Worm (Caenorhabditis elegans) whole organism, young adult: Measurements from ENCODE around the gene nhr-13.

ENCODE experiments used
- B0336.3 ChIP-seq: fragments of 200-800 bp; sonication (Bioruptor generic); IDR thresholded peaks from 2 replicates; pipeline ENCODE4 v1.3.6; 2022; ENCODE audit warnings: missing genetic modification characterization, missing compliant biosample characterization
- F39B2.1 ChIP-seq: fragments of 200-800 bp; sonication (Bioruptor generic); IDR thresholded peaks from 2 replicates; pipeline ENCODE4 v1.3.6; 2022; ENCODE audit warnings: missing genetic modification reagents, missing genetic modification characterization, missing compliant biosample characterization
- F57C9.4 ChIP-seq: sonication (generic microtip); optimal IDR thresholded peaks from 2 replicates; lab custom pipeline; 2017; ENCODE audit warnings: mild to moderate bottlenecking, missing genetic modification characterization, missing compliant biosample characterization
- K11D2.4 ChIP-seq: fragments of 200-800 bp; sonication (Bioruptor generic); IDR thresholded peaks from 2 replicates; pipeline ENCODE4 v1.3.6; 2022; ENCODE audit warnings: missing genetic modification reagents, missing genetic modification characterization, missing compliant biosample characterization
- Y56A3A.18 ChIP-seq: fragments of 200-800 bp; sonication (Bioruptor generic); IDR thresholded peaks from 2 replicates; pipeline ENCODE4 v1.3.6; 2022; ENCODE audit warnings: missing genetic modification reagents, missing genetic modification characterization, missing compliant biosample characterization
- athp-1 ChIP-seq: sonication (generic microtip); optimal IDR thresholded peaks from 2 replicates; lab custom pipeline; 2017; ENCODE audit warnings: mild to moderate bottlenecking, missing genetic modification characterization, missing compliant biosample characterization
- attf-5 ChIP-seq: fragments of 200-800 bp; sonication (Bioruptor generic); optimal IDR thresholded peaks from 2 replicates; lab custom pipeline; 2018; ENCODE audit warnings: mild to moderate bottlenecking, missing genetic modification characterization, missing compliant biosample characterization
- bed-2 ChIP-seq: fragments of 200-800 bp; sonication (Bioruptor generic); IDR thresholded peaks from 2 replicates; pipeline ENCODE4 v1.3.6; 2022; ENCODE audit warnings: missing genetic modification reagents, missing genetic modification characterization, missing compliant biosample characterization
- cebp-1 ChIP-seq, 2 experiments: fragments of 200-800 bp in 1 of 2; sonication (Bioruptor generic) in 1 of 2; sonication (generic microtip) in 1 of 2; IDR thresholded peaks in 1 of 2; optimal IDR thresholded peaks in 1 of 2; 2 replicates each; pipeline versions ENCODE4 v1.3.6 to Lab custom; 2017 to 2022; ENCODE audit warnings: missing compliant biosample characterization in 2 of 2, missing genetic modification characterization in 2 of 2, mild to moderate bottlenecking in 1 of 2, missing genetic modification reagents in 1 of 2, moderate library complexity in 1 of 2
- ceh-27 ChIP-seq: fragments of 200-800 bp; sonication (Bioruptor generic); optimal IDR thresholded peaks from 2 replicates; lab custom pipeline; 2018; ENCODE audit warnings: mild to moderate bottlenecking, missing genetic modification characterization, moderate library complexity, missing compliant biosample characterization
- ceh-79 ChIP-seq: sonication (generic microtip); optimal IDR thresholded peaks from 2 replicates; lab custom pipeline; 2017; ENCODE audit warnings: mild to moderate bottlenecking, missing genetic modification characterization, missing compliant biosample characterization
- efl-1 ChIP-seq: fragments of 150-350 bp; optimal IDR thresholded peaks from 2 replicates; lab custom pipeline; 2014; ENCODE audit warnings: missing biosample characterization, missing genetic modification reagents, missing genetic modification characterization
- egl-18 ChIP-seq: fragments of 200-800 bp; sonication (Bioruptor generic); IDR thresholded peaks from 2 replicates; pipeline ENCODE4 v1.3.6; 2022; ENCODE audit warnings: missing genetic modification reagents, missing genetic modification characterization, missing compliant biosample characterization
- egl-44 ChIP-seq: fragments of 200-800 bp; sonication (Bioruptor generic); IDR thresholded peaks from 2 replicates; pipeline ENCODE4 v1.3.6; 2022; ENCODE audit warnings: missing genetic modification reagents, missing genetic modification characterization, missing compliant biosample characterization
- fkh-3 ChIP-seq: sonication (generic microtip); optimal IDR thresholded peaks from 2 replicates; lab custom pipeline; 2016; ENCODE audit warnings: mild to moderate bottlenecking, missing genetic modification characterization, missing compliant biosample characterization
- hmg-1.2 ChIP-seq: fragments of 200-800 bp; sonication (Bioruptor generic); IDR thresholded peaks from 2 replicates; pipeline ENCODE4 v1.3.6; 2022; ENCODE audit warnings: missing genetic modification reagents, missing genetic modification characterization, missing compliant biosample characterization
- let-607 ChIP-seq, 2 experiments: fragments of 200-800 bp in 1 of 2; sonication (Bioruptor generic) in 1 of 2; sonication (generic microtip) in 1 of 2; optimal IDR thresholded peaks; 2 replicates each; lab custom pipeline; 2016 to 2018; ENCODE audit warnings: mild to moderate bottlenecking in 2 of 2, missing compliant biosample characterization in 2 of 2, missing genetic modification characterization in 2 of 2, moderate library complexity in 2 of 2, missing genotype in 1 of 2
- lin-35 ChIP-seq, 3 experiments: fragments of 150-350 bp in 2 of 3; sonication (generic microtip) in 1 of 3; optimal IDR thresholded peaks; 2 replicates each; lab custom pipeline; 2014 to 2018; ENCODE audit warnings: missing biosample characterization in 3 of 3, missing genetic modification characterization in 3 of 3, missing genetic modification reagents in 3 of 3
- lin-40 ChIP-seq: sonication (generic microtip); optimal IDR thresholded peaks from 2 replicates; lab custom pipeline; 2016; ENCODE audit warnings: missing genetic modification characterization, mild to moderate bottlenecking, missing compliant biosample characterization, missing genotype, missing genetic modification reagents
- lsl-1 ChIP-seq: fragments of 200-800 bp; sonication (Bioruptor generic); optimal IDR thresholded peaks from 2 replicates; lab custom pipeline; 2018; ENCODE audit warnings: mild to moderate bottlenecking, missing genetic modification characterization, moderate library complexity, missing compliant biosample characterization
- nfya-1 ChIP-seq: sonication (generic microtip); optimal IDR thresholded peaks from 2 replicates; lab custom pipeline; 2017; ENCODE audit warnings: antibody characterized with exemption, missing compliant biosample characterization, missing genetic modification characterization, borderline replicate concordance; ENCODE audit not compliant: insufficient read depth
- nfyb-1 ChIP-seq: fragments of 200-800 bp; sonication (Bioruptor generic); IDR thresholded peaks from 2 replicates; pipeline ENCODE4 v1.3.6; 2022; ENCODE audit warnings: missing genetic modification reagents, missing genetic modification characterization, missing compliant biosample characterization
- nhr-27 ChIP-seq: fragments of 200-800 bp; sonication (Bioruptor generic); optimal IDR thresholded peaks from 2 replicates; lab custom pipeline; 2018; ENCODE audit warnings: mild to moderate bottlenecking, missing genetic modification characterization, moderate library complexity, missing compliant biosample characterization
- nhr-80 ChIP-seq: sonication (generic microtip); optimal IDR thresholded peaks from 2 replicates; lab custom pipeline; 2016; ENCODE audit warnings: missing genetic modification characterization, missing compliant biosample characterization
- pha-4 ChIP-seq: fragments of 150-350 bp; sonication (generic microtip); optimal IDR thresholded peaks from 2 replicates; lab custom pipeline; 2014; ENCODE audit warnings: missing biosample characterization, missing genetic modification reagents, missing genetic modification characterization
- rcor-1 ChIP-seq: fragments of 200-800 bp; sonication (Bioruptor generic); IDR thresholded peaks from 2 replicates; pipeline ENCODE4 v1.3.6; 2022; ENCODE audit warnings: missing genetic modification reagents, missing genetic modification characterization, missing compliant biosample characterization
- rec-8 ChIP-seq, 2 experiments: sonication (generic microtip); optimal IDR thresholded peaks; 2 replicates each; lab custom pipeline; 2016; ENCODE audit warnings: mild to moderate bottlenecking in 2 of 2, missing genetic modification characterization in 2 of 2, missing genetic modification reagents in 2 of 2, missing genotype in 2 of 2, missing biosample characterization in 1 of 2, missing compliant biosample characterization in 1 of 2, moderate library complexity in 1 of 2
- repo-1 ChIP-seq: sonication (generic microtip); optimal IDR thresholded peaks from 2 replicates; lab custom pipeline; 2017; ENCODE audit warnings: mild to moderate bottlenecking, missing genetic modification characterization, missing compliant biosample characterization
- rpc-1 ChIP-seq, 2 experiments: fragments of 150-350 bp in 1 of 2; sonication (generic microtip) in 1 of 2; optimal IDR thresholded peaks; 2 replicates each; lab custom pipeline; 2014 to 2018; ENCODE audit warnings: missing biosample characterization in 1 of 2, missing genetic modification characterization in 1 of 2, missing genetic modification reagents in 1 of 2, missing genotype in 1 of 2
- tbp1 ChIP-seq: fragments of 200-800 bp; sonication (Bioruptor generic); optimal IDR thresholded peaks from 2 replicates; lab custom pipeline; 2018; ENCODE audit warnings: mild to moderate bottlenecking, missing genetic modification characterization, missing compliant biosample characterization
- tlf-1 ChIP-seq: fragments of 200-800 bp; sonication (Bioruptor generic); optimal IDR thresholded peaks from 2 replicates; lab custom pipeline; 2018; ENCODE audit warnings: mild to moderate bottlenecking, missing genetic modification characterization, missing compliant biosample characterization
- unc-130 ChIP-seq: sonication (generic microtip); optimal IDR thresholded peaks from 2 replicates; lab custom pipeline; 2016; ENCODE audit warnings: missing genetic modification reagents, missing genetic modification characterization, missing compliant biosample characterization
- unc-62 ChIP-seq: fragments of 150-350 bp; optimal IDR thresholded peaks from 2 replicates; lab custom pipeline; 2014; ENCODE audit warnings: missing biosample characterization, missing genetic modification reagents, missing genetic modification characterization
- zfh-2 ChIP-seq: fragments of 200-800 bp; sonication (Bioruptor generic); conservative IDR thresholded peaks from 2 replicates; pipeline ENCODE4 v1.3.6; 2022; ENCODE audit warnings: missing genetic modification reagents, missing genetic modification characterization, missing compliant biosample characterization
- zim-3 ChIP-seq: sonication (generic microtip); optimal IDR thresholded peaks from 2 replicates; lab custom pipeline; 2017; ENCODE audit warnings: mild to moderate bottlenecking, missing genetic modification characterization, moderate library complexity, missing compliant biosample characterization

Gene nhr-13

DNA sequence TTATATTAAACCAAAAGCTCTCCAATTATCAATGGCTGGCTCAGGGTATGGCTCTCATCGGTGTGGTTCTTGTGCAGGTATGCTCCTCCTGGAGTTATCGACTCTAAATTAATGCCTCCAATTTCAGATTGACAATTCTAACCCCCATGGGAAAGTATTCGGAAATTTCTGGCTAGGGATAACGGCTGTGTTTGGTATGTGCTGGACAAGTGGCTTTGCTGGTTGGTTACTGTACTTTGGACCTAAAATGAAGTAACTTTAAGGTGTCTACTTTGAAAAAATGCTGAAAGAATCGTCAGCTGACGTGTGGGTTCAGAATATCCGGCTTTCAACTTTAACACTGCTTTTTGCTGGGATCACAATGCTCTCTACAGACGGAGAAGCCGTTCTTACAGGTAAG, 24.6 kb downstream of the nhr-13 start:
- TF ChIP-seq F57C9.4 (tag; lab: Kevin White, UChicago) (no peak), bed-2 (GFP tag; lab: Robert Waterston, UW) (no peak), fkh-3 (tag; lab: Kevin White, UChicago) (no peak), unc-130 (GFP tag; lab: Kevin White, UChicago) (no peak), egl-44 (GFP tag; lab: Robert Waterston, UW) (no peak), lsl-1 (GFP tag; lab: Kevin White, UChicago) (no peak), repo-1 (no peak), K11D2.4 (GFP tag; lab: Robert Waterston, UW) (no peak)

DNA sequence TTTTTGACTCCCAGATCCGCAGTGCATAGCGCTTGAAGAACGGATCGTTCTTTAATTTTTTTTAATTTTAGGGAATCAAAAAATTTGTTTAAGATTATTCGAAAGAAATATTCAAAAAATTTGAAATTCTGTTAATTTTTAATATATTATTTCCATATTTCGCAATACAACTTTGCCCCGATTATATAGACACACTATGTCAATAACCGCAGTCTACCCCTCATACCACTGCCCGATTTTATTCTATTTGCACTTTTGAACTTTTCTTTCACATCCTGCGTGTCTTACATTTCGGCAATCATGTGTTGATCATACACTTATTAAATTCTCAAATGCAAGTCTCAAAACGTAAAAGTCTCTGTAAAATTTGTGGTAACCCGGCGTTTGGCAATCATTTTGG, 26.5 kb downstream of the nhr-13 start, which contains the start of gene nhr-56:
nhr-56 (plus strand) TSS at position 202 of the 400 bp plus-strand sequence.
- TF ChIP-seq hmg-1.2 (peak; percentile 23; the same call in 1 of the 2 replicates), ceh-79 (tag; lab: Kevin White, UChicago) (no peak), unc-62 (GFP tag; lab: Kevin White, UChicago) (no peak), Y56A3A.18 (GFP tag; lab: Robert Waterston, UW) (no peak), nhr-80 (tag; lab: Kevin White, UChicago) (peak; percentile 68), attf-5 (GFP tag; lab: Kevin White, UChicago) (peak; percentile 91), ceh-27 (GFP tag; lab: Kevin White, UChicago) (peak; percentile 17), cebp-1 (GFP tag; IDR thresholded peaks at IDR 0.05; lab: Robert Waterston, UW) (peak; percentile 94), cebp-1 (tag; optimal IDR thresholded peaks at IDR 0.05; lab: Kevin White, UChicago) (peak; percentile 98)

DNA sequence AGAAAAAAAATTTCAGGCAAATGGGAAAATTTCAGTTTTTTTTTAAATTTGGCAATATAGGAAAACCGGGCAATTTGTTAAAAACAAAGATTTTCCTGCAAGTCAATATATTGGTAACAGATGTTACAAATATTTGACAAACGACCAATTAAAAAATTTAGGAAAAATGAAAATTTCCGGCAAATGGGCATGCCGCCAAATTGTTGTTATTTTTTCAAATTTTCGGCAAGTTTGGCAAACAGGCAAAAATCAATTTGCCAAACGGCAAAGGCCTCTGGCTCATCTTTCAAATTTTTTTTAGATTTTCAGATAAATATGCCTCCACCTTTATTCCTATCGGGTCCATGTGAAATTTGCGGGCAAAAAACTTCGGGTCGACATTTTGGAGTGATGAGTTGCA, 29.5 kb downstream of the nhr-13 start, which contains the start of gene nhr-128:
nhr-128 (plus strand) TSS at position 301 of the 400 bp plus-strand sequence.
- no peak for TF ChIP-seq lin-40 (tag; lab: Kevin White, UChicago)

DNA sequence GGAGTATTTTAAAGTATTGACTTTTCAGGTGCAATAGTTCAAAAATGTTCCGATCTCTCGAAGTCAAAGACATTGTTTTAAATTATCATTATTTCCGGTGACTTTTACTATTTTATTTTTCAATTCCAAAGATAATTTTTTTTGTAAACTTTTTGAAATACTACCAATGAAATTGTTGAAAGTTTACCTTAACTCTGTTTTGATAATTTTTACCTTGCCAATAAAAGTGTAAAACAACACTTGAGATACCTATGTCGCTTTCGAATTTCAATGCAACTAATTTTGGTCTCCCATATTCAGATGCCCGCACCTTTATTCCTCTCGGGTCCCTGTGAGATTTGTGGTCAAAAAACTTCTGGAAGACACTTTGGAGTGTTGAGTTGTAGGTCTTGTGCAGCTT, 32.8 kb downstream of the nhr-13 start, which contains the start of gene nhr-103:
nhr-103 (plus strand) TSS at position 301 of the 400 bp plus-strand sequence.
- TF ChIP-seq B0336.3 (GFP tag; lab: Robert Waterston, UW) (no peak), rpc-1 (optimal IDR thresholded peaks at IDR 0.05; lab: Kevin White, UChicago) (no peak), rpc-1 (tag; optimal IDR thresholded peaks at IDR 0.05; lab: Kevin White, UChicago) (no peak), F39B2.1 (GFP tag; lab: Robert Waterston, UW) (no peak), efl-1 (no peak), lin-35 (GFP tag; optimal IDR thresholded peaks at IDR 0.05; lab: Kevin White, UChicago) (no peak), egl-18 (GFP tag; lab: Robert Waterston, UW) (no peak), attf-5 (GFP tag; lab: Kevin White, UChicago) (no peak), nfya-1 (tag; lab: Kevin White, UChicago) (no peak), tbp1 (no peak), athp-1 (tag; lab: Kevin White, UChicago) (no peak), rec-8 (tag; optimal IDR thresholded peaks at IDR 0.05; lab: Kevin White, UChicago) (no peak), rcor-1 (GFP tag; lab: Robert Waterston, UW) (no peak), tlf-1 (GFP tag; lab: Kevin White, UChicago) (no peak), zim-3 (tag; lab: Kevin White, UChicago) (no peak), nfyb-1 (GFP tag; lab: Robert Waterston, UW) (no peak), let-607 (tag; optimal IDR thresholded peaks at IDR 0.05; lab: Kevin White, UChicago) (no peak), zfh-2 (no peak), pha-4 (tag; lab: Kevin White, UChicago) (no peak), nhr-27 (no peak)
